ENCODE assay signal across 1 fruit fly cellular context in genomic region chr3R:5742278-5743196, dm6.
TF ChIP-seq lines count a peak whose summit lies in the region.

Gene Sym (minus strand): TSS chr3R:5742476.
Gene Madm (plus strand): TSS chr3R:5742510.

TF ChIP-seq in whole organism, embryonic, 481 proteins besides CTCF, POLR2A, EP300 and RAD21 (continued from another document):
- TF ChIP-seq CHES-1-like (GFP tag; optimal IDR thresholded peaks at IDR 0.05; lab: Kevin White, UChicago): peak; percentile 54
- no peak for TF ChIP-seq croc (GFP tag; conservative IDR thresholded peaks at IDR 0.05; lab: Robert Waterston, UW)
- TF ChIP-seq az2 (GFP tag; optimal IDR thresholded peaks at IDR 0.05; lab: Kevin White, UChicago): no peak
- TF ChIP-seq mam (GFP tag; optimal IDR thresholded peaks at IDR 0.05; lab: Kevin White, UChicago): peak; percentile 70
- TF ChIP-seq CG1529 (GFP tag; optimal IDR thresholded peaks at IDR 0.05; lab: Kevin White, UChicago): no peak
- TF ChIP-seq CG18619 (GFP tag; optimal IDR thresholded peaks at IDR 0.05; lab: Kevin White, UChicago): no peak
- no peak for TF ChIP-seq CG1024 (GFP tag; IDR thresholded peaks at IDR 0.05; lab: Robert Waterston, UW)
- no peak for TF ChIP-seq cas (GFP tag; IDR thresholded peaks at IDR 0.05; lab: Robert Waterston, UW)
- TF ChIP-seq Abd-B (GFP tag; optimal IDR thresholded peaks at IDR 0.05; lab: Kevin White, UChicago): peak; percentile 56
- TF ChIP-seq pnt (GFP tag; optimal IDR thresholded peaks at IDR 0.05; lab: Kevin White, UChicago): no peak
- 0 out of 2 replicates have a peak, but pooled peaks have one; percentile 20 for TF ChIP-seq CG14441 (GFP tag; IDR thresholded peaks at IDR 0.05; lab: Robert Waterston, UW)
- no peak for TF ChIP-seq Ssrp (tag; optimal IDR thresholded peaks at IDR 0.05; lab: Kevin White, UChicago)
- no peak for TF ChIP-seq CG8359 (GFP tag; optimal IDR thresholded peaks at IDR 0.05; lab: Kevin White, UChicago; ENCODE audit: borderline replicate concordance)
- no peak for TF ChIP-seq CG34376 (GFP tag; optimal IDR thresholded peaks at IDR 0.05; lab: Kevin White, UChicago)
- no peak for TF ChIP-seq ham (GFP tag; IDR thresholded peaks at IDR 0.05; lab: Robert Waterston, UW)
- TF ChIP-seq CG13424 (tag; optimal IDR thresholded peaks at IDR 0.05; lab: Kevin White, UChicago): peak; percentile 14
- TF ChIP-seq ftz-f1 (GFP tag; optimal IDR thresholded peaks at IDR 0.05; lab: Kevin White, UChicago): no peak
